Worm (Caenorhabditis elegans) whole organism, L2 larva: Measurements from ENCODE around the gene dpf-2.

Experiments
- R02D3.7 ChIP-seq: fragments of 150-350 bp; optimal IDR thresholded peaks from 2 replicates; lab custom pipeline; 2014; ENCODE audit warnings: missing biosample characterization, missing genetic modification characterization
- Y55F3AM.14 ChIP-seq: fragments of 200-800 bp; sonication (Bioruptor generic); optimal IDR thresholded peaks from 2 replicates; lab custom pipeline; 2018; ENCODE audit warnings: mild to moderate bottlenecking, missing genetic modification characterization, missing compliant biosample characterization
- alr-1 ChIP-seq: fragments of 150-350 bp; optimal IDR thresholded peaks from 2 replicates; lab custom pipeline; 2014; ENCODE audit warnings: missing biosample characterization, missing genetic modification characterization
- aly-2 ChIP-seq: fragments of 150-350 bp; optimal IDR thresholded peaks from 2 replicates; lab custom pipeline; 2014; ENCODE audit warnings: missing biosample characterization, missing genetic modification characterization
- ama-1 ChIP-seq: fragments of 150-350 bp; optimal IDR thresholded peaks from 2 replicates; lab custom pipeline; 2018; ENCODE audit warnings: inconsistent platforms
- blmp-1 ChIP-seq: sonication (generic microtip); optimal IDR thresholded peaks from 2 replicates; lab custom pipeline; 2017; ENCODE audit warnings: missing genetic modification characterization, mild to moderate bottlenecking, missing compliant biosample characterization, antibody characterized with exemption, moderate library complexity; ENCODE audit not compliant: insufficient read depth
- ceh-16 ChIP-seq: fragments of 150-350 bp; optimal IDR thresholded peaks from 2 replicates; lab custom pipeline; 2014; ENCODE audit warnings: missing biosample characterization, missing genetic modification characterization
- egl-27 ChIP-seq: sonication (generic microtip); optimal IDR thresholded peaks from 3 replicates; lab custom pipeline; 2017; ENCODE audit warnings: missing biosample characterization, missing genetic modification reagents, missing genetic modification characterization
- elt-1 ChIP-seq: fragments of 150-350 bp; optimal IDR thresholded peaks from 2 replicates; lab custom pipeline; 2014; ENCODE audit warnings: missing biosample characterization, missing genetic modification characterization
- elt-3 ChIP-seq: sonication (generic microtip); optimal IDR thresholded peaks from 2 replicates; lab custom pipeline; 2017; ENCODE audit warnings: missing biosample characterization, missing genetic modification characterization
- lin-11 ChIP-seq: fragments of 150-350 bp; sonication (generic microtip); optimal IDR thresholded peaks from 2 replicates; lab custom pipeline; 2014; ENCODE audit warnings: missing biosample characterization, missing genetic modification characterization, inconsistent platforms, mixed read lengths
- lin-39 ChIP-seq: fragments of 150-350 bp; optimal IDR thresholded peaks from 2 replicates; lab custom pipeline; 2014; ENCODE audit warnings: missing biosample characterization, missing genetic modification reagents, missing genetic modification characterization
- lsy-2 ChIP-seq, 2 experiments: fragments of 150-350 bp in 1 of 2; sonication (generic microtip) in 1 of 2; optimal IDR thresholded peaks; 2 replicates each; lab custom pipeline; 2014 to 2017; ENCODE audit warnings: missing biosample characterization in 2 of 2, missing genetic modification characterization in 2 of 2
- mab-5 ChIP-seq: fragments of 150-350 bp; optimal IDR thresholded peaks from 2 replicates; lab custom pipeline; 2014; ENCODE audit warnings: missing biosample characterization, missing genetic modification characterization
- mbf-1 ChIP-seq: sonication (generic microtip); optimal IDR thresholded peaks from 2 replicates; lab custom pipeline; 2017; ENCODE audit warnings: missing biosample characterization, missing genetic modification characterization
- mdl-1 ChIP-seq, 2 experiments: fragments of 150-350 bp in 1 of 2; sonication (generic microtip) in 1 of 2; optimal IDR thresholded peaks; 2 replicates each; lab custom pipeline; 2017; ENCODE audit warnings: missing biosample characterization in 2 of 2, missing genetic modification characterization in 2 of 2
- nhr-11 ChIP-seq: fragments of 150-350 bp; optimal IDR thresholded peaks from 2 replicates; lab custom pipeline; 2014; ENCODE audit warnings: missing biosample characterization, missing genetic modification characterization
- nhr-12 ChIP-seq: fragments of 150-350 bp; optimal IDR thresholded peaks from 2 replicates; lab custom pipeline; 2014; ENCODE audit warnings: missing biosample characterization, missing genetic modification characterization
- nhr-129 ChIP-seq: fragments of 150-350 bp; optimal IDR thresholded peaks from 2 replicates; lab custom pipeline; 2014; ENCODE audit warnings: missing biosample characterization, missing genetic modification characterization
- nhr-21 ChIP-seq: fragments of 150-350 bp; optimal IDR thresholded peaks from 2 replicates; lab custom pipeline; 2014; ENCODE audit warnings: missing biosample characterization, missing genetic modification characterization
- nhr-23 ChIP-seq: fragments of 150-350 bp; optimal IDR thresholded peaks from 2 replicates; lab custom pipeline; 2014; ENCODE audit warnings: missing biosample characterization, missing genetic modification reagents, missing genetic modification characterization
- nhr-237 ChIP-seq: fragments of 150-350 bp; optimal IDR thresholded peaks from 2 replicates; lab custom pipeline; 2014; ENCODE audit warnings: missing biosample characterization, missing genetic modification characterization
- nhr-25 ChIP-seq: fragments of 150-350 bp; sonication (generic microtip); optimal IDR thresholded peaks from 3 replicates; lab custom pipeline; 2014; ENCODE audit warnings: missing biosample characterization, missing genetic modification characterization
- skn-1 ChIP-seq: sonication (generic microtip); optimal IDR thresholded peaks from 2 replicates; lab custom pipeline; 2017; ENCODE audit warnings: missing biosample characterization, missing genetic modification characterization
- sma-9 ChIP-seq, 2 experiments: fragments of 150-350 bp in 1 of 2; sonication (generic microtip) in 1 of 2; optimal IDR thresholded peaks; 2 replicates each; lab custom pipeline; 2014 to 2016; ENCODE audit warnings: missing genetic modification characterization in 2 of 2, mild to moderate bottlenecking in 1 of 2, missing biosample characterization in 1 of 2, missing compliant biosample characterization in 1 of 2, missing genetic modification reagents in 1 of 2, moderate library complexity in 1 of 2
- snpc-4 ChIP-seq: fragments of 150-350 bp; optimal IDR thresholded peaks from 2 replicates; lab custom pipeline; 2014; ENCODE audit warnings: missing biosample characterization, missing genetic modification characterization
- zag-1 ChIP-seq: fragments of 150-350 bp; optimal IDR thresholded peaks from 2 replicates; lab custom pipeline; 2014; ENCODE audit warnings: missing biosample characterization, missing genetic modification characterization

dpf-2 gene

DNA sequence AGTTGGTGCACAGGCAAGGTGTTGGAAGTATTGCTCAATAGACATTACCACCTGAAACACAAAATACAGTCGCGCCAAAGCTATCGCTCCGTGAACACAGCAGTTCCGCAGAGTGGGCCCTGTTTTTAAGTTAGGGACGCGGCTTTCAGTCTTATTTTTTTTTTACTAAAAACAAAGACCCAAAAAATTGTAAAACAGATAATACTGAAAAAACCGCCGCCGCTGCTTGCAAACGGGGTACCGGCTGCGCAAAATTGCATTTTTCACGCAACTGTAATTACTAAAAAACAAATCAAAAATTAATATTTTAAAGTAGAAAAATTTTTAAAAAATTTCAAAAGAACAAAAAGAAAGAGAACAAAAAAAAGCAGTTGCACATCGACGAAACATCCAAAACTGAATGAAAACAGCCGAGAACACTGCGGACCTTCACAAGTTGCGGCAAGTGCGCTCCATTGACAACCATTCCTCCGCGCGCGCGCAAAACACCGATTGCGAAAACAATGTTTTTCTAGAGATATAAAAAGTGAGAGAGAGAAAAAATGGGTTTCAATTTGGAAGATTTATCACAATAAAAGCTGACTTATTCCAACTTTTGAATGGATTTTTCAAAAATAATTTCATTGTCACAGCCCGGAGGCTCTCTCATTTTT is 41.3 kb downstream of the dpf-2 start, which contains the start of gene F31F6.3:
Gene F31F6.3, minus strand, starts transcription at position 51 of the 653 bp plus-strand sequence.
- TF ChIP-seq lin-11 (tag; lab: Kevin White, UChicago): no peak
- no peak for TF ChIP-seq nhr-11 (tag; lab: Kevin White, UChicago)

DNA sequence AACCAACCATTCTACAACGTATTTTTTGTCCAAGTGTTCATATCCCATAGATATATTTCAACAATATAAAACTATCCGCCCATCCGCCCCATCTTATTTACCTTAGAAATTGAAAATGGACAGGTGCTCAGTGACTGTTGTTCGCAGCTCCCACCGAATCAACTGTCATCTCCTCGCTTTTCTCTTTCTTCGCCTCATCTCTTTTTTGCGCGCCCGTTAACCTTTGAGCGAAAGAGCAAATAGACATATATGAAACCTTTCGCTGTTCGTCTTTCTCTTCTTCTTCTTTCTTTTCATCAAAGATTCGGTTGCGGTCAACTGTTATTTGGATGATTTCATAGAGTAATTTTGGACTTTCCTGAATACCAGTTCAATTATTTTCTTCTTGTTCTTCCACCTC is 44.0 kb downstream of the dpf-2 start, which contains the start of gene sssh-1:
Gene sssh-1, plus strand, starts transcription at position 301 of the 400 bp plus-strand sequence.
- TF ChIP-seq alr-1 (tag; lab: Kevin White, UChicago) (no peak), nhr-12 (no peak), nhr-25 (tag; lab: Kevin White, UChicago) (no peak), mab-5 (tag; lab: Kevin White, UChicago) (no peak), ama-1 (lab: Kevin White, UChicago) (no peak), nhr-129 (tag; lab: Kevin White, UChicago) (no peak)

DNA sequence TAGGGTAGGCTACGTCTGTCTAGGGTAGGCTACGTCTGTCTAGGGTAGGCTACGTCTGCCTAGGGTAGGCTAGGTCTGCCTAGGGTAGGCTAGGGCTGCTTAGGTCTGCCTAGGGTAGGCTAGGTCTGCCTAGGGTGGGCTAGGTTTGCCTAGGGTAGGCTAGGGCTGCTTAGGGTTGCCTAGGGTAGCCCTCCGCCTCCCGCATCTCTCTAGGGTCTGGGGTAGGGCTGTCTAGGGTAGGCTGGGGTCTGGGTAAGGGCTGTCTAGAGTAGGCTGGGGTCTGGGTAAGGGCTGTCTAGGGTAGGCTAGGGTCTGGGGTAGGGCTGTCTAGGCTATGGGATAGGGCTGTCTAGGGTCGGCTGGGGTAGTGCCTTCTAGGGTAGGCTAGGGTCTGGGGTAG is 46.1 kb downstream of the dpf-2 start:
- no peak for TF ChIP-seq nhr-237 (tag; lab: Kevin White, UChicago)
- no peak for TF ChIP-seq mbf-1 (tag; lab: Kevin White, UChicago)
- no peak for TF ChIP-seq blmp-1 (tag; lab: Kevin White, UChicago)
- no peak for TF ChIP-seq skn-1

ce11 chrX:14881119-14881518 is 49.5 kb downstream of the dpf-2 start, which contains the start of gene flp-8:
Gene flp-8, plus strand, starts transcription at chrX:14881419.
- TF ChIP-seq snpc-4 (no peak), sma-9 (GFP tag; optimal IDR thresholded peaks at IDR 0.05; lab: Kevin White, UChicago) (no peak), sma-9 (tag; optimal IDR thresholded peaks at IDR 0.05; lab: Kevin White, UChicago) (no peak)

DNA sequence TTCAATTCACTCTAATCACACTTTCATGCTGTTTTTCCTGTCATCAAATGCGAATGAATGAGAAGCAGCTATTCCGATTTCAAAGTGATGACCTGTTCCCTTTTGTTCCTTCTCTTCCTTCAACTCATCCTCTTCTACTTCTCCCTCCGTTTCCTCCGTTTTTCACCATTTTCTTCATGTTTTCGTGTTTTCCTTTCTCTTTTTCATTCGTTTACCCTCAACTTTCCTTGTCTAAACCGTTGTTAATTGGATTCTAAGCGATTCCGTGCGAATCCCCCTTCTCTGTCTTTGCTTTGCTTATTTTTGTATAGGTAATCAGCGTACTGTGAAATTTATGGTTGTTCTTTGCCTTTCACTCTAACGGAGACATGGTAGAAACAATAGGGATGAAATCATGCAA is 54.2 kb downstream of the dpf-2 start:
- TF ChIP-seq ceh-16 (tag; lab: Kevin White, UChicago) (no peak), egl-27 (tag; lab: Kevin White, UChicago) (no peak), lin-39 (tag; lab: Kevin White, UChicago) (no peak), aly-2 (tag; lab: Kevin White, UChicago) (no peak), mab-5 (tag; lab: Kevin White, UChicago) (no peak), elt-1 (no peak), zag-1 (tag; lab: Kevin White, UChicago) (no peak), mbf-1 (tag; lab: Kevin White, UChicago) (no peak), nhr-11 (tag; lab: Kevin White, UChicago) (no peak), nhr-23 (tag; lab: Kevin White, UChicago) (no peak), lin-11 (tag; lab: Kevin White, UChicago) (no peak), mdl-1 (tag; optimal IDR thresholded peaks at IDR 0.05; lab: Kevin White, UChicago) (no peak), sma-9 (GFP tag; optimal IDR thresholded peaks at IDR 0.05; lab: Kevin White, UChicago) (no peak), sma-9 (tag; optimal IDR thresholded peaks at IDR 0.05; lab: Kevin White, UChicago) (no peak), elt-3 (tag; lab: Kevin White, UChicago) (no peak), nhr-25 (tag; lab: Kevin White, UChicago) (no peak), nhr-21 (tag; lab: Kevin White, UChicago) (no peak), Y55F3AM.14 (GFP tag; lab: Kevin White, UChicago) (no peak), lsy-2 (tag; optimal IDR thresholded peaks at IDR 0.05; lab: Kevin White, UChicago) (no peak), R02D3.7 (tag; lab: Kevin White, UChicago) (no peak)
